Worm (Caenorhabditis elegans) whole organism, late embryonic: Measurements from ENCODE around the gene slc-30A9.
"Not testable (repeated sequence)": the region's sequence is repeated elsewhere in the genome, so short reads cannot be mapped to it uniquely, and the experiment has no call there.

Experiments
- C08G9.2 ChIP-seq: sonication (generic microtip); optimal IDR thresholded peaks from 2 replicates; lab custom pipeline; 2016; ENCODE audit warnings: mild to moderate bottlenecking, missing genetic modification characterization, moderate library complexity, missing compliant biosample characterization
- C38D4.7 ChIP-seq: fragments of 200-800 bp; sonication (Bioruptor generic); optimal IDR thresholded peaks from 2 replicates; lab custom pipeline; 2018; ENCODE audit warnings: mild to moderate bottlenecking, missing genetic modification characterization, moderate library complexity, missing compliant biosample characterization
- F13H6.1 ChIP-seq: sonication (generic microtip); optimal IDR thresholded peaks from 2 replicates; lab custom pipeline; 2016; ENCODE audit warnings: missing genetic modification characterization, missing compliant biosample characterization
- Y22D7AL.16 ChIP-seq: sonication (generic microtip); optimal IDR thresholded peaks from 2 replicates; lab custom pipeline; 2016; ENCODE audit warnings: missing genetic modification characterization, missing compliant biosample characterization
- ahr-1 ChIP-seq: sonication (generic microtip); optimal IDR thresholded peaks from 2 replicates; lab custom pipeline; 2016; ENCODE audit warnings: missing genetic modification characterization, missing compliant biosample characterization
- ama-1 ChIP-seq: fragments of 150-350 bp; optimal IDR thresholded peaks from 2 replicates; lab custom pipeline; 2014
- ceh-14 ChIP-seq: sonication (generic microtip); optimal IDR thresholded peaks from 2 replicates; lab custom pipeline; 2016; ENCODE audit warnings: missing genotype, missing genetic modification characterization, missing compliant biosample characterization
- ceh-2 ChIP-seq: sonication (generic microtip); optimal IDR thresholded peaks from 2 replicates; lab custom pipeline; 2016; ENCODE audit warnings: missing genotype, missing genetic modification characterization, missing compliant biosample characterization
- ceh-31 ChIP-seq: sonication (generic microtip); optimal IDR thresholded peaks from 2 replicates; lab custom pipeline; 2016; ENCODE audit warnings: missing genetic modification characterization, missing compliant biosample characterization
- ceh-48 ChIP-seq: sonication (generic microtip); optimal IDR thresholded peaks from 2 replicates; lab custom pipeline; 2016; ENCODE audit warnings: missing genetic modification characterization, inconsistent platforms, missing compliant biosample characterization
- ceh-6 ChIP-seq: fragments of 200-800 bp; sonication (Bioruptor generic); optimal IDR thresholded peaks from 2 replicates; lab custom pipeline; 2018; ENCODE audit warnings: mild to moderate bottlenecking, missing genetic modification characterization, missing compliant biosample characterization
- ceh-9 ChIP-seq: sonication (generic microtip); optimal IDR thresholded peaks from 2 replicates; lab custom pipeline; 2016; ENCODE audit warnings: mild to moderate bottlenecking, missing genetic modification characterization, inconsistent platforms, missing compliant biosample characterization
- dmd-4 ChIP-seq: sonication (generic microtip); optimal IDR thresholded peaks from 2 replicates; lab custom pipeline; 2016; ENCODE audit warnings: borderline replicate concordance, missing genetic modification characterization, missing compliant biosample characterization
- eyg-1 ChIP-seq: sonication (generic microtip); optimal IDR thresholded peaks from 2 replicates; lab custom pipeline; 2016; ENCODE audit warnings: missing genotype, missing genetic modification characterization, missing compliant biosample characterization
- fax-1 ChIP-seq: sonication (generic microtip); optimal IDR thresholded peaks from 2 replicates; lab custom pipeline; 2016; ENCODE audit warnings: missing genotype, missing genetic modification characterization, missing compliant biosample characterization
- fkh-10 ChIP-seq: fragments of 150-350 bp; optimal IDR thresholded peaks from 2 replicates; lab custom pipeline; 2014; ENCODE audit warnings: missing biosample characterization, missing genetic modification reagents, missing genetic modification characterization
- fkh-6 ChIP-seq: sonication (generic microtip); optimal IDR thresholded peaks from 2 replicates; lab custom pipeline; 2016; ENCODE audit warnings: missing genetic modification characterization, missing compliant biosample characterization
- hlh-13 ChIP-seq: fragments of 200-800 bp; sonication (Bioruptor generic); optimal IDR thresholded peaks from 2 replicates; lab custom pipeline; 2018; ENCODE audit warnings: mild to moderate bottlenecking, missing genetic modification characterization, missing compliant biosample characterization
- hlh-30 ChIP-seq: sonication (generic microtip); optimal IDR thresholded peaks from 2 replicates; lab custom pipeline; 2017; ENCODE audit warnings: antibody characterized with exemption, missing genetic modification characterization, missing compliant biosample characterization; ENCODE audit not compliant: insufficient read depth
- hlh-6 ChIP-seq: sonication (generic microtip); optimal IDR thresholded peaks from 2 replicates; lab custom pipeline; 2016; ENCODE audit warnings: missing genotype, missing genetic modification characterization, missing compliant biosample characterization
- madf-2 ChIP-seq: sonication (generic microtip); optimal IDR thresholded peaks from 2 replicates; lab custom pipeline; 2017; ENCODE audit warnings: missing genetic modification characterization, missing compliant biosample characterization
- mec-3 ChIP-seq: sonication (generic microtip); optimal IDR thresholded peaks from 2 replicates; lab custom pipeline; 2016; ENCODE audit warnings: borderline replicate concordance, missing genetic modification characterization, missing compliant biosample characterization
- pat-9 ChIP-seq: fragments of 200-800 bp; sonication (Bioruptor generic); optimal IDR thresholded peaks from 2 replicates; lab custom pipeline; 2018; ENCODE audit warnings: mild to moderate bottlenecking, missing genetic modification characterization, moderate library complexity, missing compliant biosample characterization
- pax-1 ChIP-seq: fragments of 150-350 bp; optimal IDR thresholded peaks from 2 replicates; lab custom pipeline; 2014; ENCODE audit warnings: missing biosample characterization, missing genetic modification characterization
- pha-2 ChIP-seq: sonication (generic microtip); optimal IDR thresholded peaks from 2 replicates; lab custom pipeline; 2017; ENCODE audit warnings: mild to moderate bottlenecking, missing genetic modification characterization, missing compliant biosample characterization
- sox-4 ChIP-seq: sonication (generic microtip); optimal IDR thresholded peaks from 2 replicates; lab custom pipeline; 2017; ENCODE audit warnings: mild to moderate bottlenecking, missing genetic modification characterization, inconsistent platforms, missing compliant biosample characterization
- tbx-7 ChIP-seq: sonication (generic microtip); optimal IDR thresholded peaks from 2 replicates; lab custom pipeline; 2016; ENCODE audit warnings: missing genotype, missing genetic modification characterization, missing compliant biosample characterization
- unc-3 ChIP-seq, 2 experiments: fragments of 200-800 bp in 1 of 2; sonication (Bioruptor generic) in 1 of 2; sonication (generic microtip) in 1 of 2; conservative IDR thresholded peaks in 1 of 2; optimal IDR thresholded peaks in 1 of 2; 2 replicates each; pipeline versions ENCODE4 v1.3.6 to Lab custom; 2016 to 2022; ENCODE audit warnings: missing compliant biosample characterization in 2 of 2, missing genetic modification characterization in 2 of 2, missing genetic modification reagents in 1 of 2
- unc-55 ChIP-seq: sonication (generic microtip); optimal IDR thresholded peaks from 2 replicates; lab custom pipeline; 2017; ENCODE audit warnings: missing biosample characterization, missing genetic modification reagents, missing genetic modification characterization
- unc-86 ChIP-seq: sonication (generic microtip); optimal IDR thresholded peaks from 2 replicates; lab custom pipeline; 2016; ENCODE audit warnings: missing genetic modification characterization, missing compliant biosample characterization
- zip-5 ChIP-seq: sonication (generic microtip); optimal IDR thresholded peaks from 2 replicates; lab custom pipeline; 2016; ENCODE audit warnings: missing genetic modification characterization, missing compliant biosample characterization
- ztf-16 ChIP-seq: sonication (generic microtip); optimal IDR thresholded peaks from 2 replicates; lab custom pipeline; 2017; ENCODE audit warnings: missing genetic modification characterization, missing compliant biosample characterization

The slc-30A9 gene

DNA sequence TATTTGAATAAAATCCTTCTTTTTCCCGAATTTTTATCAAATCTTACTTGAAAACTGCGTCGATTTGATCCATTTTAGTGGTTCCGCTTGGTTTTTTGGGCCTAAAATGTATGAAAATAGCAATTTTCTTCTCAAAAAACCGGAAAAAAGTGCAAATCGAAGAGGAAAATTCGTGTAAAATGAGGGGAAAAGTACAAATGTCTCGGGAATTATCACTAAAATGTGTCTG is 26.3 kb upstream of the slc-30A9 start, which contains the start of gene Y71H2AM.11 (continued):
- TF ChIP-seq ceh-2 (no peak), unc-86 (tag; lab: Kevin White, UChicago) (no peak)

DNA sequence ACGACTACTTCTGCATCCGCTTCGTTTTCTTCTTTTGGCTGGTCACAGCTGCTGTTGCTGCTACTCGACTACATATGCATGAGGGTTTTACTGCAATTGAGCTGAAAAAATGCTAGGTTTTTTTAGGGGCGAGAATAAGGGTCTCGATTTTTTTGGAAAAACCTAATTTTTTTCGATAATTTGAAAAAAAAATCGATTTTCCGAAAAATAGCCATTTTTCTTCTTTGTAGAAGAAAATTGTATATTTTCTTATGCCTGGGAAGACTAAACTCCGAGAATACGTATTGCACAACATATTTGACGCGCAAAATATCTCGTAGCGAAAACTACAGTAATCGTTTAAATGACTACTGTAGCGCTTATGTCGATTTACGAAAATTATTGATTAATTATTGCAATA is 17.9 kb upstream of the slc-30A9 start, which contains the start of gene tmem-132:
Gene tmem-132 (minus strand): TSS at position 101 of the 400 bp plus-strand sequence.
- TF ChIP-seq F13H6.1 (tag; lab: Kevin White, UChicago) (no peak), hlh-30 (no peak), fkh-6 (tag; lab: Kevin White, UChicago) (no peak), ceh-31 (tag; lab: Kevin White, UChicago) (no peak), hlh-6 (no peak)

DNA sequence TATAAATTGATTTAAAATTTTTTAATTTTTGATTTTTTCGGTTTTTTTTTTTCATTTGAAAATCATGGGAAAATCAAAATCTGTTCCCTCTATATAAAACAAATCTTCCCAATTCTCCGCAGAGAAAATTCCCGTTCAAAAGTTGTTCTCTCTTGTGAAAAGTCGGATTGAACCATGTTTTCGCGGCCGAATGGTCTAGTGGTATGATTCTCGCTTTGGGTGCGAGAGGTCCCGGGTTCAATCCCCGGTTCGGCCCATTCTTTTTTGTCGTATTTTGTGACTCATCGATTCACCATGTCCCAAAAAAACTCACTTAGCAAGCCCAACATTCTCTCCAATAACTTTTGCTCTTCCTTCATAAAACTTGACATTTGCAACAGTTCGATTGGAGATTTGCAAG is 12.9 kb upstream of the slc-30A9 start:
- TF ChIP-seq sox-4 (tag; lab: Kevin White, UChicago) (no peak), pax-1 (tag; lab: Kevin White, UChicago) (no peak), Y22D7AL.16 (tag; lab: Kevin White, UChicago) (no peak), tbx-7 (tag; lab: Kevin White, UChicago) (no peak), ama-1 (lab: Kevin White, UChicago) (no peak), C38D4.7 (GFP tag; lab: Kevin White, UChicago) (no peak), ceh-6 (no peak), eyg-1 (no peak), ceh-48 (no peak), ztf-16 (no peak), dmd-4 (tag; lab: Kevin White, UChicago) (no peak), ceh-9 (tag; lab: Kevin White, UChicago) (no peak), madf-2 (tag; lab: Kevin White, UChicago) (no peak)

DNA sequence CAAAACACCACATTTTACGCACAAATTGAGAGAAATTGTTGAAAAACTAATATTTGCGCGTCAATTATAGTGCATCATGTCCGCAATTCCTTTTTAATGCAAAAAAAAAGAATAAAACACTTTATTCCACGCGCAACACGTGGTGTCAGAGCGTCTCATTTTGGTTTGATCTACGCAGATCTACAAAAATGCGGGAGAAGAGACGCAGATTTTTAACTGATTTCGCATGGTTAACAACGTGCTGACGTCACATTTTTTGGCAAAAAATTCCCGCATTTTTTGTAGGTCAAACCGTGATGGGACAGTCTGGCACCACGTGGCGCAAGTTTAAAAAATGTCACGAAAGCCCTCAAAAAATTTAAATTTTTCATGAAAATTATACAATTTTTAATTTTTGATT is 11.6 kb upstream of the slc-30A9 start:
- TF ChIP-seq ahr-1 (tag; lab: Kevin White, UChicago) (no peak), Y22D7AL.16 (tag; lab: Kevin White, UChicago) (no peak), pha-2 (tag; lab: Kevin White, UChicago) (no peak), ceh-14 (tag; lab: Kevin White, UChicago) (no peak), zip-5 (tag; lab: Kevin White, UChicago) (no peak), mec-3 (no peak), unc-55 (GFP tag; lab: Kevin White, UChicago) (no peak), ceh-31 (tag; lab: Kevin White, UChicago) (no peak), C08G9.2 (tag; lab: Kevin White, UChicago) (no peak), ama-1 (lab: Kevin White, UChicago) (no peak), fax-1 (tag; lab: Kevin White, UChicago) (no peak), unc-3 (GFP tag; conservative IDR thresholded peaks at IDR 0.05; lab: Robert Waterston, UW) (no peak), unc-3 (tag; optimal IDR thresholded peaks at IDR 0.05; lab: Kevin White, UChicago) (no peak)

DNA sequence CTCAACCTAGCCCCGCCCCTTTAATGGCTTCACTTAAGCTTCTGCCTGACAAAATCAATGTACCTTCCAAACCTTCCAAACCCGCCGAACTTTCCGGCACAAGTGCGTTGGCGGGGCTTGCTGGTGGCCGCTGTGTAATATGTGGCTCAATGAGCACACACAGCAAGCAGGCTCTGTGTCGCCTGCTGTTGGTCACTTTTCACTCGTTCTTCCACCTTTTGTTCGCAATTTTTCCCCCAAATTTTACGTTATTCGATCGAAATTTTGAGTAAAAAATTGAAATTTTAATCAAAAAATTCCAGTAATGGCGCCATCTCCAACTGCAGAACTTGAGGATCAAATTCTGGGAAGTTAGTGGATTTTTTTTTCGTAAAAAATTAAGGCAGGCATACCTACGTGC is 2.0 kb upstream of the slc-30A9 start, which contains the start of gene set-27:
Gene set-27 (plus strand): TSS at position 301 of the 400 bp plus-strand sequence.
- TF ChIP-seq tbx-7 (tag; lab: Kevin White, UChicago) = no peak
- TF ChIP-seq fkh-10 = no peak
- no peak for TF ChIP-seq ztf-16
- no peak for TF ChIP-seq ceh-6
- no peak for TF ChIP-seq hlh-13 (GFP tag; lab: Kevin White, UChicago)

DNA sequence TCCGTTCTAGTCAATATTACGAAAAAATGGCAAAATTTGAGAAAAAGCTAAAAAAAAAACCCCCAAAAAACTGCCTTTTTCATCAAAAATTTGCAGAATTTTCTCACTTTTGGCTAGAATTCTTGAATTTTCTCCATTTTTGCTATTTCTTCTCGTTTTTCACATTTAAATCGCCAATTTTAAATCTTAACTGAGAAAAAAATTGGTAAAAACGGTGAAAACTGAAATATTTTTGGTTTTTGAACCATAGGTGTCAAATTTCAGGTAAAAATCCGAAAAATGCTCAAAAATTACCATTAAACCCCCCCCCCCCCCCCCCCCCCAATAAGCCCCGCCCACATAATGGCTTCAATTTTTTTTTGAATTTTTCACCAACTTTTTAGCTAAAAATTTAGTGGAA is 746 bp upstream of the slc-30A9 start, which contains the start of gene cox-6B:
Gene cox-6B (plus strand): TSS at position 301 of the 400 bp plus-strand sequence.
- not testable (repeated sequence) for TF ChIP-seq pat-9, ceh-31, madf-2 (tag; lab: Kevin White, UChicago)
